Worm (Caenorhabditis elegans) whole organism, mixed stage, embryonic: ENCODE results near the gene srj-14.

Source experiments
- M03D4.4 ChIP-seq: sonication (generic microtip); optimal IDR thresholded peaks from 2 replicates; lab custom pipeline; 2017; ENCODE audit warnings: mild to moderate bottlenecking, missing genetic modification characterization, missing compliant biosample characterization
- bed-3 ChIP-seq: fragments of 200-800 bp; sonication (Bioruptor generic); optimal IDR thresholded peaks from 3 replicates; lab custom pipeline; 2018; ENCODE audit warnings: mild to moderate bottlenecking, missing genetic modification characterization, moderate library complexity, missing compliant biosample characterization
- blmp-1 ChIP-seq: fragments of 150-350 bp; optimal IDR thresholded peaks from 2 replicates; lab custom pipeline; 2014; ENCODE audit warnings: missing biosample characterization, missing genetic modification characterization
- ceh-39 ChIP-seq: fragments of 150-350 bp; optimal IDR thresholded peaks from 2 replicates; lab custom pipeline; 2014; ENCODE audit warnings: missing biosample characterization, missing genetic modification characterization
- ceh-43 ChIP-seq: fragments of 200-800 bp; sonication (Bioruptor generic); optimal IDR thresholded peaks from 2 replicates; lab custom pipeline; 2018; ENCODE audit warnings: mild to moderate bottlenecking, missing genetic modification characterization, moderate library complexity, missing compliant biosample characterization
- ceh-83 ChIP-seq: fragments of 200-800 bp; sonication (Bioruptor generic); optimal IDR thresholded peaks from 2 replicates; lab custom pipeline; 2018; ENCODE audit warnings: mild to moderate bottlenecking, missing genetic modification characterization, missing compliant biosample characterization
- ces-1 ChIP-seq: fragments of 150-350 bp; optimal IDR thresholded peaks from 2 replicates; lab custom pipeline; 2014; ENCODE audit warnings: missing biosample characterization, missing genetic modification reagents, missing genetic modification characterization
- cnd-1 ChIP-seq: fragments of 200-800 bp; sonication (Bioruptor generic); optimal IDR thresholded peaks from 2 replicates; lab custom pipeline; 2018; ENCODE audit warnings: mild to moderate bottlenecking, missing genetic modification characterization, missing compliant biosample characterization
- elt-1 ChIP-seq: sonication (generic microtip); optimal IDR thresholded peaks from 2 replicates; lab custom pipeline; 2017; ENCODE audit warnings: missing genetic modification characterization, mild to moderate bottlenecking, missing compliant biosample characterization, antibody characterized with exemption, moderate library complexity, borderline replicate concordance; ENCODE audit not compliant: insufficient read depth
- elt-3 ChIP-seq: fragments of 150-350 bp; optimal IDR thresholded peaks from 2 replicates; lab custom pipeline; 2014; ENCODE audit warnings: missing biosample characterization, missing genetic modification characterization
- flh-1 ChIP-seq: fragments of 200-800 bp; sonication (Bioruptor generic); optimal IDR thresholded peaks from 2 replicates; lab custom pipeline; 2018; ENCODE audit warnings: mild to moderate bottlenecking, missing genetic modification characterization, moderate library complexity, missing compliant biosample characterization
- ham-2 ChIP-seq: fragments of 200-800 bp; sonication (Bioruptor generic); optimal IDR thresholded peaks from 2 replicates; lab custom pipeline; 2018; ENCODE audit warnings: mild to moderate bottlenecking, missing genetic modification characterization, missing compliant biosample characterization
- hlh-1 ChIP-seq: fragments of 150-350 bp; optimal IDR thresholded peaks from 2 replicates; lab custom pipeline; 2014; ENCODE audit warnings: missing biosample characterization, missing genetic modification reagents, missing genetic modification characterization
- lin-32 ChIP-seq: fragments of 200-800 bp; sonication (Bioruptor generic); optimal IDR thresholded peaks from 2 replicates; lab custom pipeline; 2018; ENCODE audit warnings: mild to moderate bottlenecking, missing genetic modification characterization, missing compliant biosample characterization
- lsy-2 ChIP-seq: fragments of 150-350 bp; optimal IDR thresholded peaks from 2 replicates; lab custom pipeline; 2014; ENCODE audit warnings: missing biosample characterization, missing genetic modification characterization
- mab-5 ChIP-seq: fragments of 150-350 bp; optimal IDR thresholded peaks from 2 replicates; lab custom pipeline; 2014; ENCODE audit warnings: missing biosample characterization, missing genetic modification characterization
- mep-1 ChIP-seq: fragments of 150-350 bp; optimal IDR thresholded peaks from 2 replicates; lab custom pipeline; 2017; ENCODE audit warnings: missing biosample characterization, missing genetic modification reagents, missing genetic modification characterization, inconsistent platforms
- nhr-12 ChIP-seq: fragments of 150-350 bp; optimal IDR thresholded peaks from 2 replicates; lab custom pipeline; 2014; ENCODE audit warnings: missing biosample characterization, missing genetic modification characterization
- nhr-2 ChIP-seq: fragments of 150-350 bp; optimal IDR thresholded peaks from 2 replicates; lab custom pipeline; 2014; ENCODE audit warnings: missing biosample characterization, missing genetic modification characterization
- nhr-237 ChIP-seq: fragments of 150-350 bp; optimal IDR thresholded peaks from 2 replicates; lab custom pipeline; 2014; ENCODE audit warnings: missing biosample characterization, missing genetic modification characterization
- nhr-28 ChIP-seq: fragments of 150-350 bp; optimal IDR thresholded peaks from 2 replicates; lab custom pipeline; 2014; ENCODE audit warnings: missing biosample characterization, missing genetic modification characterization
- nhr-76 ChIP-seq: sonication (generic microtip); optimal IDR thresholded peaks from 2 replicates; lab custom pipeline; 2017; ENCODE audit warnings: missing biosample characterization, missing genetic modification characterization
- pha-4 ChIP-seq: fragments of 150-350 bp; optimal IDR thresholded peaks from 2 replicates; lab custom pipeline; 2018; ENCODE audit warnings: missing biosample characterization, missing genetic modification reagents, missing genetic modification characterization
- sem-2 ChIP-seq: fragments of 200-800 bp; sonication (Bioruptor generic); optimal IDR thresholded peaks from 2 replicates; lab custom pipeline; 2018; ENCODE audit warnings: mild to moderate bottlenecking, missing genetic modification characterization, missing compliant biosample characterization
- sptf-1 ChIP-seq: sonication (generic microtip); optimal IDR thresholded peaks from 2 replicates; lab custom pipeline; 2017; ENCODE audit warnings: mild to moderate bottlenecking, missing genetic modification characterization, moderate library complexity, missing compliant biosample characterization
- tbx-8 ChIP-seq: fragments of 200-800 bp; sonication (Bioruptor generic); optimal IDR thresholded peaks from 2 replicates; lab custom pipeline; 2018; ENCODE audit warnings: mild to moderate bottlenecking, missing genetic modification characterization, moderate library complexity, missing compliant biosample characterization
- unc-39 ChIP-seq: fragments of 150-350 bp; optimal IDR thresholded peaks from 2 replicates; lab custom pipeline; 2014; ENCODE audit warnings: missing biosample characterization, missing genetic modification characterization
- unc-62 ChIP-seq: fragments of 150-350 bp; optimal IDR thresholded peaks from 2 replicates; lab custom pipeline; 2014; ENCODE audit warnings: missing biosample characterization, missing genetic modification reagents, missing genetic modification characterization
- zip-8 ChIP-seq: fragments of 150-350 bp; optimal IDR thresholded peaks from 2 replicates; lab custom pipeline; 2014; ENCODE audit warnings: missing biosample characterization, missing genetic modification characterization
- ztf-11 ChIP-seq: fragments of 150-350 bp; optimal IDR thresholded peaks from 2 replicates; lab custom pipeline; 2014; ENCODE audit warnings: missing biosample characterization, missing genetic modification characterization

srj-14 gene

DNA sequence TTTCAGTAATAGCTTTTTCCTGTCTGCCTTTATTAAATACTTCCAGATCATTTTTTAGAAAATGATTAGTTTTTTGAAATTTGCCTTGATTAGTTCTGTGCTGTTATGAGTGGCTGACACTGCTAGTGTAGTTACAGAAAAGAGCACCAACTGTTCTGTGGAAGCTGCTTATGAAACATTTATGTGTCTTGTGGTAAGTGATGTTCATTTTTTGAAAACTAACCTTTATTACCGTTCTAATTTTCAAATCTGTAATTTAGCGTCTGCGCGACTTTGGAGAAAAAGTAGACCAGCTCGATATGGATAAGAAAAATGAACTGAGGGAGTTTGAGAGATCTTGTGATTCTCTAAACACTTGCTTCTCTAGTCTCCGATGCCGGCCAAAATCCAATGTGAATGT, at the start of gene srj-14:
srj-14 (plus strand) TSS at position 131 of the 400 bp plus-strand sequence.
- TF ChIP-seq nhr-76 (tag; lab: Kevin White, UChicago): no peak
- no peak for TF ChIP-seq nhr-28 (tag; lab: Kevin White, UChicago)
- TF ChIP-seq cnd-1 (tag; lab: Kevin White, UChicago): no peak
- no peak for TF ChIP-seq ham-2 (GFP tag; lab: Kevin White, UChicago)
- TF ChIP-seq pha-4 (tag; lab: Kevin White, UChicago): no peak
- TF ChIP-seq mab-5 (tag; lab: Kevin White, UChicago): no peak
- no peak for TF ChIP-seq ztf-11 (tag; lab: Kevin White, UChicago)
- no peak for TF ChIP-seq sem-2 (GFP tag; lab: Kevin White, UChicago)
- TF ChIP-seq mep-1 (tag; lab: Kevin White, UChicago): no peak
- TF ChIP-seq, all 35 proteins: peak for 0

DNA sequence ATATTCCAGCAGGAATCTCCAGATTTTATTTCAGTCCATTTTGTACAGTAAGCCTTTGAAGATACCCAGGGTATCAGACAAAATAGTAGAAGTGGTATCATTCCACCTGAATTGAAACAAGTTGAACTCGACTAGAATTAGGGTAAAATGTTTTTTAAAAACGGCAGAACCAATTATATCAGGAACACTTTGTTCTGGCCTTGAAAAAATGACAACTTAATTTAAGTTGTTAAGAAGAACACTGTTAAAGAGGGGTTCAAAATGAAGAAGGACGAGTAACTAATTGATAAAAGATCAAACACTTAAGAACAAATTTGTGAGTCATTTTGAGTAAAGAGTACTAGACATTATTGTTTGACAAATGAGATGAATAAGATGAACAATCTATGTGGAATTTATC, 48.6 kb upstream of the srj-14 start, which contains the start of gene lmd-4:
lmd-4 (minus strand) TSS at position 101 of the 400 bp plus-strand sequence.
- TF ChIP-seq ceh-83 (GFP tag; lab: Kevin White, UChicago) (no peak), elt-3 (tag; lab: Kevin White, UChicago) (no peak), nhr-76 (tag; lab: Kevin White, UChicago) (no peak), elt-1 (no peak), blmp-1 (tag; lab: Kevin White, UChicago) (no peak), ceh-43 (GFP tag; lab: Kevin White, UChicago) (no peak), ces-1 (no peak), ztf-11 (tag; lab: Kevin White, UChicago) (no peak), zip-8 (tag; lab: Kevin White, UChicago) (no peak), unc-62 (GFP tag; lab: Kevin White, UChicago) (no peak), ceh-39 (tag; lab: Kevin White, UChicago) (no peak), nhr-237 (tag; lab: Kevin White, UChicago) (no peak), pha-4 (tag; lab: Kevin White, UChicago) (no peak), bed-3 (no peak), lsy-2 (no peak), sem-2 (GFP tag; lab: Kevin White, UChicago) (no peak)

ce11 chrV:7321915-7322314, 47.6 kb upstream of the srj-14 start, which contains the start of gene F10G2.10:
TSS of gene F10G2.10 (plus strand) at chrV:7322215.
- TF ChIP-seq unc-62 (GFP tag; lab: Kevin White, UChicago) (no peak), hlh-1 (tag; lab: Kevin White, UChicago) (no peak), zip-8 (tag; lab: Kevin White, UChicago) (no peak), tbx-8 (GFP tag; lab: Kevin White, UChicago) (no peak), pha-4 (tag; lab: Kevin White, UChicago) (no peak), nhr-237 (tag; lab: Kevin White, UChicago) (no peak), unc-39 (no peak), ceh-83 (GFP tag; lab: Kevin White, UChicago) (no peak)
- TF ChIP-seq, all 35 proteins: peak for 0

DNA sequence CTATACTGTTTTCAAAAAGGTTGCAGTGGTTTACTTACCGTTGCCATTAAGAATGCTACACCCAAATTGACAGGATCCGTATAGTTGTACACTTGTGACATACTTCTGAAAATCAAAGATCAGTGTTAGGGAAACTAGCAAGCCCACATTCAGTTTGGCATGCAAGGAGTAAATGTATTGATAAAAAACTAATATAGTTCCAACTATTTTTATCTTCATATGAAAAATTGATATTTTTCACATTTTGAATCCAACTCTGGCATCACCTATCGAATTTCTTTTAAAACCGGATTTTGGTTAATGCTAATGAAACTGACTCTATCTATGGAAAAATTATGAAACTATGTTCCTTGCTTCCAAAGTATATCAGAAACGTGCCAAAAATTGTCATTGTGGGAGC, 44.2 kb upstream of the srj-14 start, which contains the start of gene srx-92:
srx-92 (minus strand) TSS at position 101 of the 400 bp plus-strand sequence.
- no peak for TF ChIP-seq elt-1
- no peak for TF ChIP-seq mep-1 (tag; lab: Kevin White, UChicago)
- no peak for TF ChIP-seq ham-2 (GFP tag; lab: Kevin White, UChicago)
- no peak for TF ChIP-seq pha-4 (tag; lab: Kevin White, UChicago)
- no peak for TF ChIP-seq ceh-83 (GFP tag; lab: Kevin White, UChicago)
- no peak for TF ChIP-seq ceh-39 (tag; lab: Kevin White, UChicago)
- TF ChIP-seq zip-8 (tag; lab: Kevin White, UChicago): no peak
- no peak for TF ChIP-seq hlh-1 (tag; lab: Kevin White, UChicago)
- no peak for TF ChIP-seq unc-62 (GFP tag; lab: Kevin White, UChicago)
- TF ChIP-seq nhr-2: no peak
- no peak for TF ChIP-seq sptf-1 (tag; lab: Kevin White, UChicago)
- no peak for TF ChIP-seq lin-32 (GFP tag; lab: Kevin White, UChicago)
- TF ChIP-seq M03D4.4 (tag; lab: Kevin White, UChicago): no peak

ce11 chrV:7326928-7327327, 42.6 kb upstream of the srj-14 start, which contains the start of gene F10G2.4:
TSS of gene F10G2.4 (plus strand) at chrV:7327228.
- TF ChIP-seq ceh-39 (tag; lab: Kevin White, UChicago) (no peak), mab-5 (tag; lab: Kevin White, UChicago) (no peak), nhr-12 (no peak), flh-1 (GFP tag; lab: Kevin White, UChicago) (no peak), ham-2 (GFP tag; lab: Kevin White, UChicago) (no peak), nhr-2 (no peak)
